Worm (Caenorhabditis elegans) whole organism, L1 larva: ENCODE data around the gene R05G6.10.
A peak's percentile ranks its signal among the peaks of the same experiment; 100 is the strongest.

ENCODE experiments used
- C16A3.4 ChIP-seq: fragments of 150-350 bp; optimal IDR thresholded peaks from 2 replicates; lab custom pipeline; 2014; ENCODE audit warnings: missing biosample characterization, missing genetic modification characterization
- F16B12.6 ChIP-seq: fragments of 150-350 bp; optimal IDR thresholded peaks from 2 replicates; lab custom pipeline; 2014; ENCODE audit warnings: missing biosample characterization, missing genetic modification characterization
- Y116A8C.19 ChIP-seq: sonication (generic microtip); optimal IDR thresholded peaks from 2 replicates; lab custom pipeline; 2016; ENCODE audit warnings: missing compliant biosample characterization, missing genetic modification characterization, borderline replicate concordance
- aha-1 ChIP-seq: fragments of 150-350 bp; optimal IDR thresholded peaks from 2 replicates; lab custom pipeline; 2014; ENCODE audit warnings: missing biosample characterization, missing genetic modification characterization
- aly-2 ChIP-seq: fragments of 150-350 bp; optimal IDR thresholded peaks from 2 replicates; lab custom pipeline; 2014; ENCODE audit warnings: missing biosample characterization, missing genetic modification characterization
- ceh-63 ChIP-seq: fragments of 200-800 bp; sonication (Bioruptor generic); optimal IDR thresholded peaks from 2 replicates; lab custom pipeline; 2018; ENCODE audit warnings: mild to moderate bottlenecking, missing genetic modification characterization, missing compliant biosample characterization
- ceh-82 ChIP-seq, 3 experiments: fragments of 150-350 bp in 1 of 3; sonication (generic microtip) in 2 of 3; optimal IDR thresholded peaks; 2 replicates each; lab custom pipeline; 2014 to 2017; ENCODE audit warnings: missing biosample characterization in 3 of 3, missing genetic modification characterization in 3 of 3
- ceh-90 ChIP-seq: sonication (generic microtip); optimal IDR thresholded peaks from 2 replicates; lab custom pipeline; 2016; ENCODE audit warnings: missing genetic modification characterization, missing compliant biosample characterization
- dpl-1 ChIP-seq, 3 experiments: fragments of 150-350 bp in 2 of 3; sonication (generic microtip) in 1 of 3; optimal IDR thresholded peaks; 2 replicates each; lab custom pipeline; 2014 to 2017; ENCODE audit warnings: missing biosample characterization in 3 of 3, missing genetic modification characterization in 3 of 3, missing genetic modification reagents in 3 of 3
- dsc-1 ChIP-seq: sonication (generic microtip); optimal IDR thresholded peaks from 2 replicates; lab custom pipeline; 2016; ENCODE audit warnings: mild to moderate bottlenecking, missing genetic modification characterization, missing compliant biosample characterization
- efl-1 ChIP-seq, 4 experiments: fragments of 150-350 bp; optimal IDR thresholded peaks in 3 of 4; peaks in 1 of 4; 1 replicate in 1 of 4; 2 replicates in 3 of 4; lab custom pipeline; 2014; ENCODE audit warnings: missing biosample characterization in 2 of 4, missing genetic modification characterization in 2 of 4, missing genetic modification reagents in 2 of 4
- egl-13 ChIP-seq: sonication (generic microtip); optimal IDR thresholded peaks from 2 replicates; lab custom pipeline; 2016; ENCODE audit warnings: missing genotype, missing genetic modification reagents, missing genetic modification characterization, missing compliant biosample characterization
- elt-2 ChIP-seq: sonication (generic microtip); optimal IDR thresholded peaks from 2 replicates; lab custom pipeline; 2016; ENCODE audit warnings: missing genetic modification characterization, mild to moderate bottlenecking, inconsistent platforms, missing compliant biosample characterization, missing genetic modification reagents
- elt-3 ChIP-seq, 6 experiments: fragments of 150-350 bp in 1 of 6; sonication (generic microtip); optimal IDR thresholded peaks; 2 replicates each; lab custom pipeline; 2017 to 2018; ENCODE audit warnings: missing biosample characterization in 6 of 6, missing genetic modification characterization in 6 of 6, inconsistent platforms in 1 of 6
- ets-5 ChIP-seq: fragments of 200-800 bp; sonication (Bioruptor generic); IDR thresholded peaks from 2 replicates; pipeline ENCODE4 v1.3.6; 2022; ENCODE audit warnings: missing genetic modification characterization, missing compliant biosample characterization
- fkh-8 ChIP-seq: sonication (generic microtip); optimal IDR thresholded peaks from 2 replicates; lab custom pipeline; 2016; ENCODE audit warnings: mild to moderate bottlenecking, missing genetic modification characterization, missing compliant biosample characterization
- fos-1 ChIP-seq: fragments of 150-350 bp; optimal IDR thresholded peaks from 2 replicates; lab custom pipeline; 2014; ENCODE audit warnings: missing biosample characterization, missing genetic modification characterization
- hlh-4 ChIP-seq: sonication (generic microtip); optimal IDR thresholded peaks from 2 replicates; lab custom pipeline; 2016; ENCODE audit warnings: mild to moderate bottlenecking, missing genetic modification characterization, missing compliant biosample characterization
- jun-1 ChIP-seq: fragments of 150-350 bp; optimal IDR thresholded peaks from 2 replicates; lab custom pipeline; 2014; ENCODE audit warnings: missing biosample characterization, missing genetic modification reagents, missing genetic modification characterization
- lin-13 ChIP-seq: fragments of 150-350 bp; optimal IDR thresholded peaks from 2 replicates; lab custom pipeline; 2014; ENCODE audit warnings: missing biosample characterization, missing genetic modification reagents, missing genetic modification characterization
- lin-14 ChIP-seq: fragments of 200-800 bp; sonication (Bioruptor generic); optimal IDR thresholded peaks from 2 replicates; lab custom pipeline; 2018; ENCODE audit warnings: mild to moderate bottlenecking, missing genetic modification characterization, moderate library complexity, missing compliant biosample characterization
- lin-35 ChIP-seq, 2 experiments: fragments of 150-350 bp; optimal IDR thresholded peaks; 2 replicates each; lab custom pipeline; 2014; ENCODE audit warnings: missing biosample characterization in 2 of 2, missing genetic modification characterization in 2 of 2, missing genetic modification reagents in 2 of 2
- lin-39 ChIP-seq: fragments of 150-350 bp; optimal IDR thresholded peaks from 2 replicates; lab custom pipeline; 2014; ENCODE audit warnings: missing biosample characterization, missing genetic modification reagents, missing genetic modification characterization
- lir-3 ChIP-seq: sonication (generic microtip); optimal IDR thresholded peaks from 2 replicates; lab custom pipeline; 2016; ENCODE audit warnings: mild to moderate bottlenecking, missing genetic modification characterization, moderate library complexity, missing compliant biosample characterization; ENCODE audit not compliant: poor library complexity
- lsy-2 ChIP-seq, 2 experiments: fragments of 150-350 bp; optimal IDR thresholded peaks; 2 replicates each; lab custom pipeline; 2014; ENCODE audit warnings: missing biosample characterization in 2 of 2, missing genetic modification characterization in 2 of 2
- mab-9 ChIP-seq: fragments of 200-800 bp; sonication (Bioruptor generic); IDR thresholded peaks from 2 replicates; pipeline ENCODE4 v1.3.6; 2022; ENCODE audit warnings: missing genetic modification reagents, missing genetic modification characterization, missing compliant biosample characterization
- mep-1 ChIP-seq: fragments of 150-350 bp; optimal IDR thresholded peaks from 2 replicates; lab custom pipeline; 2014; ENCODE audit warnings: missing biosample characterization, missing genetic modification characterization
- nhr-11 ChIP-seq: fragments of 150-350 bp; optimal IDR thresholded peaks from 2 replicates; lab custom pipeline; 2014; ENCODE audit warnings: missing biosample characterization, missing genetic modification characterization
- nhr-19 ChIP-seq: fragments of 200-800 bp; sonication (Bioruptor generic); conservative IDR thresholded peaks from 2 replicates; pipeline ENCODE4 v1.3.6; 2022; ENCODE audit warnings: missing genetic modification characterization, missing compliant biosample characterization
- nhr-71 ChIP-seq: sonication (generic microtip); optimal IDR thresholded peaks from 2 replicates; lab custom pipeline; 2016; ENCODE audit warnings: mild to moderate bottlenecking, missing genetic modification characterization, moderate library complexity, missing compliant biosample characterization
- nhr-76 ChIP-seq: sonication (generic microtip); optimal IDR thresholded peaks from 2 replicates; lab custom pipeline; 2017; ENCODE audit warnings: missing biosample characterization, missing genetic modification characterization
- nhr-84 ChIP-seq: sonication (generic microtip); optimal IDR thresholded peaks from 2 replicates; lab custom pipeline; 2017; ENCODE audit warnings: missing biosample characterization, missing genetic modification characterization
- nhr-85 ChIP-seq: sonication (generic microtip); peaks from one replicate; lab custom pipeline; 2016; ENCODE audit warnings: missing genetic modification characterization, inconsistent platforms, missing compliant biosample characterization
- nhr-90 ChIP-seq: sonication (generic microtip); optimal IDR thresholded peaks from 2 replicates; lab custom pipeline; 2016; ENCODE audit warnings: mild to moderate bottlenecking, missing genetic modification characterization, missing compliant biosample characterization; ENCODE audit not compliant: poor library complexity
- pax-3 ChIP-seq: fragments of 200-800 bp; sonication (Bioruptor generic); optimal IDR thresholded peaks from 2 replicates; lab custom pipeline; 2018; ENCODE audit warnings: mild to moderate bottlenecking, missing genetic modification characterization, moderate library complexity, missing compliant biosample characterization
- pqm-1 ChIP-seq: sonication (generic microtip); optimal IDR thresholded peaks from 3 replicates; lab custom pipeline; 2017; ENCODE audit warnings: missing biosample characterization, missing genetic modification characterization
- rnt-1 ChIP-seq: sonication (generic microtip); optimal IDR thresholded peaks from 2 replicates; lab custom pipeline; 2016; ENCODE audit warnings: mild to moderate bottlenecking, missing genetic modification characterization, moderate library complexity, missing compliant biosample characterization
- skn-1 ChIP-seq: fragments of 150-350 bp; optimal IDR thresholded peaks from 2 replicates; lab custom pipeline; 2014; ENCODE audit warnings: missing biosample characterization, missing genetic modification characterization
- snpc-4 ChIP-seq: fragments of 150-350 bp; optimal IDR thresholded peaks from 2 replicates; lab custom pipeline; 2014; ENCODE audit warnings: missing biosample characterization, missing genetic modification characterization
- snu-23 ChIP-seq: sonication (generic microtip); optimal IDR thresholded peaks from 2 replicates; lab custom pipeline; 2016; ENCODE audit warnings: missing genetic modification characterization, missing compliant biosample characterization
- sox-4 ChIP-seq: sonication (generic microtip); optimal IDR thresholded peaks from 2 replicates; lab custom pipeline; 2016; ENCODE audit warnings: missing genetic modification characterization, missing compliant biosample characterization
- swsn-7 ChIP-seq: sonication (generic microtip); optimal IDR thresholded peaks from 2 replicates; lab custom pipeline; 2016; ENCODE audit warnings: missing genetic modification characterization, missing compliant biosample characterization
- tlp-1 ChIP-seq: fragments of 150-350 bp; optimal IDR thresholded peaks from 2 replicates; lab custom pipeline; 2014; ENCODE audit warnings: missing biosample characterization, missing genetic modification characterization
- unc-130 ChIP-seq: fragments of 150-350 bp; optimal IDR thresholded peaks from 2 replicates; lab custom pipeline; 2017; ENCODE audit warnings: missing biosample characterization, missing genetic modification characterization, inconsistent platforms
- unc-30 ChIP-seq: sonication (generic microtip); optimal IDR thresholded peaks from 2 replicates; lab custom pipeline; 2017; ENCODE audit warnings: missing biosample characterization, missing genetic modification characterization
- unc-98 ChIP-seq: fragments of 200-800 bp; sonication (Bioruptor generic); IDR thresholded peaks from 2 replicates; pipeline ENCODE4 v1.3.6; 2022; ENCODE audit warnings: missing genetic modification characterization, missing compliant biosample characterization
- xbp-1 ChIP-seq: sonication (generic microtip); optimal IDR thresholded peaks from 2 replicates; lab custom pipeline; 2016; ENCODE audit warnings: missing genetic modification characterization, missing compliant biosample characterization
- zip-4 ChIP-seq: fragments of 200-800 bp; sonication (Bioruptor generic); optimal IDR thresholded peaks from 2 replicates; lab custom pipeline; 2018; ENCODE audit warnings: mild to moderate bottlenecking, missing genetic modification characterization, moderate library complexity, missing compliant biosample characterization
- ztf-4 ChIP-seq: fragments of 150-350 bp; optimal IDR thresholded peaks from 2 replicates; lab custom pipeline; 2014; ENCODE audit warnings: missing biosample characterization, missing genetic modification characterization

Gene R05G6.10

ce11 chrIV:7550445-7550844 lies 8.1 kb upstream of the R05G6.10 start, which contains the start of gene pam-1:
pam-1 (minus strand) TSS chrIV:7550812.
- TF ChIP-seq lsy-2 (tag; optimal IDR thresholded peaks at IDR 0.05; lab: Kevin White, UChicago) (no peak), elt-3 (tag; optimal IDR thresholded peaks at IDR 0.05; lab: Kevin White, UChicago) (no peak), C16A3.4 (tag; lab: Kevin White, UChicago) (no peak), nhr-84 (tag; lab: Kevin White, UChicago) (no peak), unc-30 (tag; lab: Kevin White, UChicago) (no peak), nhr-85 (tag; lab: Kevin White, UChicago) (no peak), nhr-71 (tag; lab: Kevin White, UChicago) (peak; percentile 23), tlp-1 (tag; lab: Kevin White, UChicago) (no peak), ets-5 (GFP tag; lab: Robert Waterston, UW) (no peak), elt-2 (tag; lab: Kevin White, UChicago) (no peak), xbp-1 (tag; lab: Kevin White, UChicago) (no peak), nhr-76 (tag; lab: Kevin White, UChicago) (no peak), pax-3 (tag; lab: Kevin White, UChicago) (no peak), lir-3 (tag; lab: Kevin White, UChicago) (no peak), unc-130 (tag; lab: Kevin White, UChicago) (no peak), hlh-4 (tag; lab: Kevin White, UChicago) (peak; percentile 87)
- TF ChIP-seq, all 84 proteins: peak for 2

- TF ChIP-seq sox-4 (tag; lab: Kevin White, UChicago), result no peak
- no peak for TF ChIP-seq nhr-11 (tag; lab: Kevin White, UChicago)
- no peak for TF ChIP-seq unc-98
- no peak for TF ChIP-seq swsn-7 (tag; lab: Kevin White, UChicago)
- no peak for TF ChIP-seq aly-2 (tag; lab: Kevin White, UChicago)
- no peak for TF ChIP-seq tlp-1 (tag; lab: Kevin White, UChicago)
- TF ChIP-seq hlh-4 (tag; lab: Kevin White, UChicago), result no peak
- no peak for TF ChIP-seq jun-1 (tag; lab: Kevin White, UChicago)
- TF ChIP-seq ztf-4, result no peak
- TF ChIP-seq skn-1, result peak; percentile 89
- TF ChIP-seq lin-13 (GFP tag; lab: Kevin White, UChicago), result no peak
- peak; percentile 84 for TF ChIP-seq lin-14 (GFP tag; lab: Kevin White, UChicago)
- TF ChIP-seq aha-1, result no peak
- no peak for TF ChIP-seq ceh-90 (tag; lab: Kevin White, UChicago)
- TF ChIP-seq nhr-85 (tag; lab: Kevin White, UChicago), result no peak
- TF ChIP-seq rnt-1 (tag; lab: Kevin White, UChicago), result peak; percentile 34
- no peak for TF ChIP-seq nhr-19
- peak; percentile 13 to 46 for TF ChIP-seq efl-1 (optimal IDR thresholded peaks at IDR 0.05; lab: Kevin White, UChicago)
- TF ChIP-seq efl-1 (GFP tag; optimal IDR thresholded peaks at IDR 0.05 in 1 of 2; lab: Kevin White, UChicago), result peak in 1 of 2 experiments; percentile 45
- TF ChIP-seq elt-3 (tag; optimal IDR thresholded peaks at IDR 0.05; lab: Kevin White, UChicago), result no peak
- TF ChIP-seq zip-4 (GFP tag; lab: Kevin White, UChicago), result no peak
- no peak for TF ChIP-seq egl-13 (tag; lab: Kevin White, UChicago)
- peak in 1 of 3 experiments; percentile 36 for TF ChIP-seq ceh-82 (tag; optimal IDR thresholded peaks at IDR 0.05; lab: Kevin White, UChicago)
- peak; percentile 29 for TF ChIP-seq F16B12.6
- TF ChIP-seq lin-35 (GFP tag; optimal IDR thresholded peaks at IDR 0.05; lab: Kevin White, UChicago), result peak; percentile 22 to 53
- no peak for TF ChIP-seq pax-3 (tag; lab: Kevin White, UChicago)
- no peak for TF ChIP-seq mab-9 (GFP tag; lab: Robert Waterston, UW)
- no peak for TF ChIP-seq ceh-63 (GFP tag; lab: Kevin White, UChicago)
- peak in 1 of 2 experiments; percentile 31 for TF ChIP-seq lsy-2 (tag; optimal IDR thresholded peaks at IDR 0.05; lab: Kevin White, UChicago)
- TF ChIP-seq pqm-1 (tag; lab: Kevin White, UChicago), result no peak
- no peak for TF ChIP-seq nhr-90
- TF ChIP-seq unc-130 (tag; lab: Kevin White, UChicago), result no peak
- no peak for TF ChIP-seq fos-1 (tag; lab: Kevin White, UChicago)
- TF ChIP-seq nhr-71 (tag; lab: Kevin White, UChicago), result peak; percentile 0
- TF ChIP-seq fkh-8, result no peak
- peak; percentile 27 for TF ChIP-seq snu-23 (GFP tag; lab: Kevin White, UChicago)
- TF ChIP-seq dpl-1 (GFP tag; optimal IDR thresholded peaks at IDR 0.05; lab: Kevin White, UChicago), result peak in 2 of 3 experiments; percentile 25 to 32
- no peak for TF ChIP-seq Y116A8C.19 (tag; lab: Kevin White, UChicago)
- TF ChIP-seq dsc-1 (tag; lab: Kevin White, UChicago), result no peak
- no peak for TF ChIP-seq snpc-4 (tag; lab: Kevin White, UChicago)
- TF ChIP-seq elt-2 (tag; lab: Kevin White, UChicago), result no peak
- TF ChIP-seq mep-1 (tag; lab: Kevin White, UChicago), result no peak
- TF ChIP-seq lin-39 (tag; lab: Kevin White, UChicago), result no peak
- peak; percentile 47 for TF ChIP-seq C16A3.4 (tag; lab: Kevin White, UChicago)
Observed at ce11 chrIV:7549844-7550243, 7.5 kb upstream of the R05G6.10 start.
